Worm (Caenorhabditis elegans) whole organism, L2 larva: ENCODE results near the gene F14F3.4.
A peak's percentile ranks its signal among the peaks of the same experiment; 100 is the strongest.

Experiments
- C34F6.9 ChIP-seq: fragments of 150-350 bp; optimal IDR thresholded peaks from 2 replicates; lab custom pipeline; 2014; ENCODE audit warnings: missing biosample characterization, missing genetic modification characterization
- F13H6.1 ChIP-seq: sonication (generic microtip); optimal IDR thresholded peaks from 2 replicates; lab custom pipeline; 2016; ENCODE audit warnings: missing genetic modification characterization, missing compliant biosample characterization
- R02D3.7 ChIP-seq: fragments of 150-350 bp; optimal IDR thresholded peaks from 2 replicates; lab custom pipeline; 2014; ENCODE audit warnings: missing biosample characterization, missing genetic modification characterization
- Y55F3AM.14 ChIP-seq: fragments of 200-800 bp; sonication (Bioruptor generic); optimal IDR thresholded peaks from 2 replicates; lab custom pipeline; 2018; ENCODE audit warnings: mild to moderate bottlenecking, missing genetic modification characterization, missing compliant biosample characterization
- ZK546.5 ChIP-seq: sonication (generic microtip); optimal IDR thresholded peaks from 2 replicates; lab custom pipeline; 2017; ENCODE audit warnings: missing biosample characterization, missing genetic modification characterization
- alr-1 ChIP-seq: fragments of 150-350 bp; optimal IDR thresholded peaks from 2 replicates; lab custom pipeline; 2014; ENCODE audit warnings: missing biosample characterization, missing genetic modification characterization
- aly-2 ChIP-seq: fragments of 150-350 bp; optimal IDR thresholded peaks from 2 replicates; lab custom pipeline; 2014; ENCODE audit warnings: missing biosample characterization, missing genetic modification characterization
- ama-1 ChIP-seq: fragments of 150-350 bp; optimal IDR thresholded peaks from 2 replicates; lab custom pipeline; 2018; ENCODE audit warnings: inconsistent platforms
- blmp-1 ChIP-seq: sonication (generic microtip); optimal IDR thresholded peaks from 2 replicates; lab custom pipeline; 2017; ENCODE audit warnings: missing genetic modification characterization, mild to moderate bottlenecking, missing compliant biosample characterization, antibody characterized with exemption, moderate library complexity; ENCODE audit not compliant: insufficient read depth
- ceh-16 ChIP-seq: fragments of 150-350 bp; optimal IDR thresholded peaks from 2 replicates; lab custom pipeline; 2014; ENCODE audit warnings: missing biosample characterization, missing genetic modification characterization
- ceh-82 ChIP-seq: fragments of 150-350 bp; optimal IDR thresholded peaks from 2 replicates; lab custom pipeline; 2014; ENCODE audit warnings: missing biosample characterization, missing genetic modification characterization
- crh-2 ChIP-seq: sonication (generic microtip); optimal IDR thresholded peaks from 2 replicates; lab custom pipeline; 2017; ENCODE audit warnings: missing biosample characterization, missing genetic modification characterization
- dmd-4 ChIP-seq: sonication (generic microtip); optimal IDR thresholded peaks from 2 replicates; lab custom pipeline; 2017; ENCODE audit warnings: missing biosample characterization, missing genetic modification characterization
- egl-27 ChIP-seq: sonication (generic microtip); optimal IDR thresholded peaks from 3 replicates; lab custom pipeline; 2017; ENCODE audit warnings: missing biosample characterization, missing genetic modification reagents, missing genetic modification characterization
- elt-1 ChIP-seq: fragments of 150-350 bp; optimal IDR thresholded peaks from 2 replicates; lab custom pipeline; 2014; ENCODE audit warnings: missing biosample characterization, missing genetic modification characterization
- elt-3 ChIP-seq: sonication (generic microtip); optimal IDR thresholded peaks from 2 replicates; lab custom pipeline; 2017; ENCODE audit warnings: missing biosample characterization, missing genetic modification characterization
- fos-1 ChIP-seq: fragments of 150-350 bp; optimal IDR thresholded peaks from 2 replicates; lab custom pipeline; 2014; ENCODE audit warnings: missing biosample characterization, missing genetic modification characterization
- gmeb-1 ChIP-seq: fragments of 150-350 bp; optimal IDR thresholded peaks from 2 replicates; lab custom pipeline; 2014; ENCODE audit warnings: missing biosample characterization, missing genetic modification characterization
- lin-11 ChIP-seq: fragments of 150-350 bp; sonication (generic microtip); optimal IDR thresholded peaks from 2 replicates; lab custom pipeline; 2014; ENCODE audit warnings: missing biosample characterization, missing genetic modification characterization, inconsistent platforms, mixed read lengths
- lin-13 ChIP-seq: fragments of 150-350 bp; optimal IDR thresholded peaks from 2 replicates; lab custom pipeline; 2014; ENCODE audit warnings: missing biosample characterization, missing genetic modification reagents, missing genetic modification characterization
- lin-39 ChIP-seq: fragments of 150-350 bp; optimal IDR thresholded peaks from 2 replicates; lab custom pipeline; 2014; ENCODE audit warnings: missing biosample characterization, missing genetic modification reagents, missing genetic modification characterization
- lsy-2 ChIP-seq, 2 experiments: fragments of 150-350 bp in 1 of 2; sonication (generic microtip) in 1 of 2; optimal IDR thresholded peaks; 2 replicates each; lab custom pipeline; 2014 to 2017; ENCODE audit warnings: missing biosample characterization in 2 of 2, missing genetic modification characterization in 2 of 2
- mab-5 ChIP-seq: fragments of 150-350 bp; optimal IDR thresholded peaks from 2 replicates; lab custom pipeline; 2014; ENCODE audit warnings: missing biosample characterization, missing genetic modification characterization
- mbf-1 ChIP-seq: sonication (generic microtip); optimal IDR thresholded peaks from 2 replicates; lab custom pipeline; 2017; ENCODE audit warnings: missing biosample characterization, missing genetic modification characterization
- mdl-1 ChIP-seq, 2 experiments: fragments of 150-350 bp in 1 of 2; sonication (generic microtip) in 1 of 2; optimal IDR thresholded peaks; 2 replicates each; lab custom pipeline; 2017; ENCODE audit warnings: missing biosample characterization in 2 of 2, missing genetic modification characterization in 2 of 2
- nhr-10 ChIP-seq: sonication (generic microtip); optimal IDR thresholded peaks from 2 replicates; lab custom pipeline; 2017; ENCODE audit warnings: missing biosample characterization, missing genetic modification characterization
- nhr-11 ChIP-seq: fragments of 150-350 bp; optimal IDR thresholded peaks from 2 replicates; lab custom pipeline; 2014; ENCODE audit warnings: missing biosample characterization, missing genetic modification characterization
- nhr-12 ChIP-seq: fragments of 150-350 bp; optimal IDR thresholded peaks from 2 replicates; lab custom pipeline; 2014; ENCODE audit warnings: missing biosample characterization, missing genetic modification characterization
- nhr-129 ChIP-seq: fragments of 150-350 bp; optimal IDR thresholded peaks from 2 replicates; lab custom pipeline; 2014; ENCODE audit warnings: missing biosample characterization, missing genetic modification characterization
- nhr-21 ChIP-seq: fragments of 150-350 bp; optimal IDR thresholded peaks from 2 replicates; lab custom pipeline; 2014; ENCODE audit warnings: missing biosample characterization, missing genetic modification characterization
- nhr-23 ChIP-seq: fragments of 150-350 bp; optimal IDR thresholded peaks from 2 replicates; lab custom pipeline; 2014; ENCODE audit warnings: missing biosample characterization, missing genetic modification reagents, missing genetic modification characterization
- nhr-237 ChIP-seq: fragments of 150-350 bp; optimal IDR thresholded peaks from 2 replicates; lab custom pipeline; 2014; ENCODE audit warnings: missing biosample characterization, missing genetic modification characterization
- nhr-25 ChIP-seq: fragments of 150-350 bp; sonication (generic microtip); optimal IDR thresholded peaks from 3 replicates; lab custom pipeline; 2014; ENCODE audit warnings: missing biosample characterization, missing genetic modification characterization
- nhr-6 ChIP-seq: fragments of 150-350 bp; optimal IDR thresholded peaks from 2 replicates; lab custom pipeline; 2014; ENCODE audit warnings: missing biosample characterization, missing genetic modification characterization
- nhr-77 ChIP-seq: fragments of 150-350 bp; optimal IDR thresholded peaks from 2 replicates; lab custom pipeline; 2014; ENCODE audit warnings: missing biosample characterization, missing genetic modification characterization
- peb-1 ChIP-seq: fragments of 150-350 bp; optimal IDR thresholded peaks from 2 replicates; lab custom pipeline; 2014; ENCODE audit warnings: missing biosample characterization, missing genetic modification characterization
- sem-4 ChIP-seq: fragments of 150-350 bp; optimal IDR thresholded peaks from 2 replicates; lab custom pipeline; 2014; ENCODE audit warnings: missing biosample characterization, missing genetic modification reagents, missing genetic modification characterization
- skn-1 ChIP-seq: sonication (generic microtip); optimal IDR thresholded peaks from 2 replicates; lab custom pipeline; 2017; ENCODE audit warnings: missing biosample characterization, missing genetic modification characterization
- sma-3 ChIP-seq: sonication (generic microtip); optimal IDR thresholded peaks from 2 replicates; lab custom pipeline; 2016; ENCODE audit warnings: missing genetic modification reagents, missing genetic modification characterization, missing compliant biosample characterization
- sma-9 ChIP-seq, 2 experiments: fragments of 150-350 bp in 1 of 2; sonication (generic microtip) in 1 of 2; optimal IDR thresholded peaks; 2 replicates each; lab custom pipeline; 2014 to 2016; ENCODE audit warnings: missing genetic modification characterization in 2 of 2, mild to moderate bottlenecking in 1 of 2, missing biosample characterization in 1 of 2, missing compliant biosample characterization in 1 of 2, missing genetic modification reagents in 1 of 2, moderate library complexity in 1 of 2
- snpc-4 ChIP-seq: fragments of 150-350 bp; optimal IDR thresholded peaks from 2 replicates; lab custom pipeline; 2014; ENCODE audit warnings: missing biosample characterization, missing genetic modification characterization
- unc-39 ChIP-seq: fragments of 150-350 bp; optimal IDR thresholded peaks from 2 replicates; lab custom pipeline; 2014; ENCODE audit warnings: missing biosample characterization, missing genetic modification characterization
- unc-55 ChIP-seq: fragments of 150-350 bp; sonication (generic microtip); optimal IDR thresholded peaks from 3 replicates; lab custom pipeline; 2014; ENCODE audit warnings: missing biosample characterization, missing genetic modification reagents, missing genetic modification characterization
- unc-62 ChIP-seq: fragments of 150-350 bp; optimal IDR thresholded peaks from 2 replicates; lab custom pipeline; 2014; ENCODE audit warnings: missing biosample characterization, missing genetic modification reagents, missing genetic modification characterization
- zag-1 ChIP-seq: fragments of 150-350 bp; optimal IDR thresholded peaks from 2 replicates; lab custom pipeline; 2014; ENCODE audit warnings: missing biosample characterization, missing genetic modification characterization
- ztf-1 ChIP-seq: fragments of 200-800 bp; sonication (Bioruptor generic); conservative IDR thresholded peaks from 2 replicates; pipeline ENCODE4 v1.3.6; 2022; ENCODE audit warnings: missing genetic modification characterization, missing compliant biosample characterization
- ztf-11 ChIP-seq: sonication (generic microtip); optimal IDR thresholded peaks from 2 replicates; lab custom pipeline; 2017; ENCODE audit warnings: missing biosample characterization, missing genetic modification characterization
- ztf-4 ChIP-seq: fragments of 150-350 bp; optimal IDR thresholded peaks from 2 replicates; lab custom pipeline; 2014; ENCODE audit warnings: missing biosample characterization, missing genetic modification characterization

The F14F3.4 gene

DNA sequence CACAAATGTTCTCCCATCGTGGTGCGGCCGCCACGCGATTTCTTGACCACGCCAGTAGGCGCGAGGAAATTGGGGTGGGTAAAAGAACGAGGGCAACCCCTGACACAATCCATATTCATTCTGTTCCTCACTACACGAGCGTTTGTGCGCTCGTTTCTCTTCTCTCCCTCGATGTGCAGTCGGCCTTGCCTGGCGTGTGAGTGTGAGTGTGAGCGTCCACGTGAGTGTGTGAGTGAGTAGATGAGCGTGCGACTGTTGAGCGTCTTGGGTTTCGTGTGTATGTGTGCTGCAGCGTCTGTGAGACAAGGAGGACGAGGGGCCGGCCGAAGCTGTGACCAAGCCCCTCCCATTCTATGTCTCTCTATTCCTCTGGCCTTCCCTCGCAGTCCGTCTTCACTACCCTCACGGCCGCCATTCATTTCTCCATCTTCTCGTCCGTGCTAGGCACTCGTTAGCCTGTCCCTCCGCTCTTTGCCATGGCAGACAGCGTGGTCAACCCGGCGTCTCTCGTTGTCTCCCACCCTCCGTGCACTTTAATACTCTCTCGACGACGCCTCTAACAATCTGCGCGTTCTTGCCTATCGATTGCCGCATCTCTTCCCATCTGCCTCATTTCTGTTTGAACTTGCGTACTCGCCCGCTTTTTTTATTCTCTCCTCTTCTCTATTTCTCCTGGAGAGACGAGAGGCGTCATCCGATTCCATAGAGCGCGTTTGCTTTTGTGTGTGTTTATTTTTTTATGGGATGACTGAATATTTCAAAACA, 47.4 kb upstream of the F14F3.4 start (continued):
- TF ChIP-seq mbf-1 (tag; lab: Kevin White, UChicago) = peak; percentile 8
- no peak for TF ChIP-seq nhr-23 (tag; lab: Kevin White, UChicago)
- TF ChIP-seq elt-1 = no peak
- TF ChIP-seq nhr-77 (tag; lab: Kevin White, UChicago) = peak; percentile 28
- peak; percentile 96 for TF ChIP-seq crh-2 (tag; lab: Kevin White, UChicago)
- TF ChIP-seq blmp-1 (tag; lab: Kevin White, UChicago) = peak; percentile 29
- peak; percentile 66 for TF ChIP-seq nhr-237 (tag; lab: Kevin White, UChicago)
- peak; percentile 75 for TF ChIP-seq nhr-10 (tag; lab: Kevin White, UChicago)
- peak; percentile 86 to 98 for TF ChIP-seq mdl-1 (tag; optimal IDR thresholded peaks at IDR 0.05; lab: Kevin White, UChicago)

DNA sequence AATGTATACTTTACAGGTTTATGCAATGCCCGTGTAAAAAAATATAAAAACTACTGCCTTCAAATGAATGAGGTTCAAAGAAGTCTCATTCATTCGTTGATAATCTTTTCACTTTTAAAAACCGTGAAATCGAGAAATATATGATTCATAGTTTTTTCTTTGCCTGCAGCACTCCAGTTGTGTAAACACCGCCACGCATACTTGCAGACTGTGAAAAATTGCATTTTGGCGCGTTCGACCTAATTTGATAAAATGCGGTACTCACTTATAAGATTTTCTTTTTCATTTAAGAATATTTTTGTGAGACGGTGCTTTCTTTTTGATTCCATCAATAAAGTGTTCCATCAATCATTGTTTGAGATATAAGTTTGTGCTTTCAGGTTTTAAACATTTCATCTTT, 45.6 kb upstream of the F14F3.4 start:
- TF ChIP-seq alr-1 (tag; lab: Kevin White, UChicago) = no peak
- TF ChIP-seq crh-2 (tag; lab: Kevin White, UChicago) = peak; percentile 56
- TF ChIP-seq snpc-4 = no peak
- no peak for TF ChIP-seq skn-1
- TF ChIP-seq nhr-237 (tag; lab: Kevin White, UChicago) = no peak
- TF ChIP-seq Y55F3AM.14 (GFP tag; lab: Kevin White, UChicago) = no peak
- no peak for TF ChIP-seq ztf-11 (tag; lab: Kevin White, UChicago)
- no peak for TF ChIP-seq dmd-4
- no peak for TF ChIP-seq nhr-23 (tag; lab: Kevin White, UChicago)
- TF ChIP-seq aly-2 (tag; lab: Kevin White, UChicago) = no peak
- no peak for TF ChIP-seq peb-1
- no peak for TF ChIP-seq mab-5 (tag; lab: Kevin White, UChicago)
- TF ChIP-seq lin-13 (GFP tag; lab: Kevin White, UChicago) = peak; percentile 9
- no peak for TF ChIP-seq nhr-10 (tag; lab: Kevin White, UChicago)
- peak; percentile 37 for TF ChIP-seq sma-9 (GFP tag; optimal IDR thresholded peaks at IDR 0.05; lab: Kevin White, UChicago)
- no peak for TF ChIP-seq sma-9 (tag; optimal IDR thresholded peaks at IDR 0.05; lab: Kevin White, UChicago)
- TF ChIP-seq nhr-21 (tag; lab: Kevin White, UChicago) = no peak
- TF ChIP-seq zag-1 = no peak
- peak in 1 of 2 experiments; percentile 54 for TF ChIP-seq lsy-2 (tag; optimal IDR thresholded peaks at IDR 0.05; lab: Kevin White, UChicago)
- TF ChIP-seq sem-4 (tag; lab: Kevin White, UChicago) = no peak
- peak; percentile 33 for TF ChIP-seq C34F6.9 (tag; lab: Kevin White, UChicago)
- TF ChIP-seq mdl-1 (tag; optimal IDR thresholded peaks at IDR 0.05; lab: Kevin White, UChicago) = no peak
- no peak for TF ChIP-seq sma-3 (GFP tag; lab: Kevin White, UChicago)
- TF ChIP-seq nhr-6 = no peak
- TF ChIP-seq elt-3 (tag; lab: Kevin White, UChicago) = no peak
- no peak for TF ChIP-seq ZK546.5 (tag; lab: Kevin White, UChicago)
- TF ChIP-seq F13H6.1 (tag; lab: Kevin White, UChicago) = peak; percentile 7
- TF ChIP-seq gmeb-1 = peak; percentile 48
- no peak for TF ChIP-seq ceh-16 (tag; lab: Kevin White, UChicago)
- TF ChIP-seq elt-1 = no peak
- TF ChIP-seq unc-55 (GFP tag; lab: Kevin White, UChicago) = peak; percentile 74
- TF ChIP-seq nhr-129 (tag; lab: Kevin White, UChicago) = peak; percentile 24
- TF ChIP-seq nhr-12 = no peak
- TF ChIP-seq blmp-1 (tag; lab: Kevin White, UChicago) = peak; percentile 30
- no peak for TF ChIP-seq nhr-25 (tag; lab: Kevin White, UChicago)
- no peak for TF ChIP-seq lin-39
- TF ChIP-seq egl-27 = no peak
- no peak for TF ChIP-seq nhr-11 (tag; lab: Kevin White, UChicago)
- no peak for TF ChIP-seq lin-11 (tag; lab: Kevin White, UChicago)
- TF ChIP-seq ztf-4 (tag; lab: Kevin White, UChicago) = no peak
- TF ChIP-seq unc-39 (tag; lab: Kevin White, UChicago) = no peak
- no peak for TF ChIP-seq ceh-82 (tag; lab: Kevin White, UChicago)
- no peak for TF ChIP-seq unc-62 (GFP tag; lab: Kevin White, UChicago)
- TF ChIP-seq fos-1 (tag; lab: Kevin White, UChicago) = peak; percentile 56
- TF ChIP-seq ama-1 (lab: Kevin White, UChicago) = no peak
- no peak for TF ChIP-seq nhr-77 (tag; lab: Kevin White, UChicago)
- TF ChIP-seq ztf-1 (GFP tag; lab: Robert Waterston, UW) = no peak
- no peak for TF ChIP-seq mbf-1 (tag; lab: Kevin White, UChicago)
- TF ChIP-seq R02D3.7 (tag; lab: Kevin White, UChicago) = no peak
- TF ChIP-seq, all 48 proteins: peak for 11
